Fruit fly (Drosophila melanogaster): ENCODE measurements around the gene CG6005.
A peak's percentile ranks its signal among the peaks of the same experiment; 100 is the strongest.

Gene CG6005

DNA sequence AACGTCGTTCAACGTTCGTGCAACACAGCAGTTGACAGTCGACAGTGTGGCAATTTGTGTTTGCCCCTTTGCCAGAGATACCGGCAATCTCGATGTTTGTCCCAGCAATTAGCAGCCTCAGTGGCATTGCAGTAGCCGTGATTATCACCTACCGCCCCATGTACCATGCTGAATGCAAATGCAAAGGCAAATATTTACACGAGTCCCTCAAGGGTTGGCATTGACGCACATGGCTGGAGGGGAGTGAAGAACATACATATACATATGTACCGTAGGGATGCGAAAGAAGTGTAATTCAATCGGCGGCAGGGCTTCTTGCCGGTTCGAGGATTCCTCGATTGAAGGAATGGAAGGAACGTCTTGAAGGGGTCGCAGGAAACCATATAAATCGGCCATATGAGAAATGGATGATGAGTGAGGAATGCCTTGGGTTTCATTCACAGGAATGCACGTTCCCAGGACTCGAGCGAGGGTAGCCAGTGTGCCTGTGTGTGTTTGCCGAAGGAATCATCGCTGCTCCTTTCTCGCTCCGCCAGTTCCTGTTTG, 23.9 kb downstream of the CG6005 start:
- TF ChIP-seq fkh (GFP tag; optimal IDR thresholded peaks at IDR 0.05) (peak; percentile 69), Eip78C (GFP tag) (peak; percentile 71), CG9139 (GFP tag; optimal IDR thresholded peaks at IDR 0.05) (peak; percentile 30), CG10669 (GFP tag; optimal IDR thresholded peaks at IDR 0.05) (no peak), ss (GFP tag; optimal IDR thresholded peaks at IDR 0.05) (peak in 1 of 2 experiments; percentile 43), svp (GFP tag) (peak; percentile 62), CG10631 (GFP tag; optimal IDR thresholded peaks at IDR 0.05) (no peak)

DNA sequence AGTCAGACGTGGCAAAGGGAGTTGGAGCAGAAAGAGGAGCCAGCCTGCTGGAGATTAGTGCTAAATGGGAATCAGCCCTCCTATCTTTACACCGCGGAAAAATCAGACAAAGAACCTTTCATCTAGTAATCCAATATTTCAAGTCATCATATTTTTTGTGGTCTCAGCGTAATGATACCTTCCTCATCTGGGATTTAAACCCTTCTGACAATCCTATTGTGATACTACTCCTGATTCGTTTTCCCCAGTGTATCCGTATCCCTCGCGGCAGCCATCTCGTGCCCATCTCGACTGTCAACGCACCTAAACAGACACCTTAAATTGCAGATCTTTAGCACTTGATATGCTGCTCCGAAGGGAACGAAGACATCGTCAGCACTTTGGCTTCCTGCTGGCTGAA, 25.5 kb downstream of the CG6005 start:
- TF ChIP-seq dac (GFP tag; optimal IDR thresholded peaks at IDR 0.05) (no peak), achi (GFP tag; optimal IDR thresholded peaks at IDR 0.05) (peak; percentile 47), salr (GFP tag; optimal IDR thresholded peaks at IDR 0.05) (peak; percentile 32 to 35), CG4318 (GFP tag; optimal IDR thresholded peaks at IDR 0.05) (peak; percentile 38), CG10631 (GFP tag; optimal IDR thresholded peaks at IDR 0.05) (peak; percentile 50), CG3032 (tag; optimal IDR thresholded peaks at IDR 0.05) (peak; percentile 65), CG6854 (GFP tag; optimal IDR thresholded peaks at IDR 0.05) (no peak), Ets96B (tag; optimal IDR thresholded peaks at IDR 0.05) (peak; percentile 68), CG3919 (GFP tag; optimal IDR thresholded peaks at IDR 0.05) (peak; percentile 77), CG11902 (GFP tag; optimal IDR thresholded peaks at IDR 0.05) (peak; percentile 27), Eip78C (GFP tag) (peak; percentile 79), CG7368 (GFP tag; optimal IDR thresholded peaks at IDR 0.05) (peak; percentile 27), dsx (GFP tag; optimal IDR thresholded peaks at IDR 0.05; ENCODE audit: poor library complexity, severe bottlenecking) (peak; percentile 50), Smox (GFP tag; optimal IDR thresholded peaks at IDR 0.05) (no peak), net (GFP tag; optimal IDR thresholded peaks at IDR 0.05) (peak; percentile 6), CG6163 (GFP tag; IDR thresholded peaks at IDR 0.05) (peak; percentile 77), Blimp-1 (GFP tag; optimal IDR thresholded peaks at IDR 0.05) (no peak), fd59A (GFP tag; optimal IDR thresholded peaks at IDR 0.05) (peak; percentile 47), CG6808 (GFP tag; optimal IDR thresholded peaks at IDR 0.05) (peak; percentile 31), esn (GFP tag; optimal IDR thresholded peaks at IDR 0.05) (no peak), CG11762 (GFP tag; optimal IDR thresholded peaks at IDR 0.05; ENCODE audit: insufficient read depth) (peak; percentile 40), CG11294 (GFP tag; IDR thresholded peaks at IDR 0.05) (no peak), pdm3 (GFP tag; optimal IDR thresholded peaks at IDR 0.05) (peak; percentile 36), CG1621 (tag; optimal IDR thresholded peaks at IDR 0.05) (peak; percentile 18), Met (GFP tag; optimal IDR thresholded peaks at IDR 0.05) (no peak), spab (GFP tag; optimal IDR thresholded peaks at IDR 0.05) (peak; percentile 52), Gug (GFP tag; IDR thresholded peaks at IDR 0.05) (peak; percentile 50), CG8319 (GFP tag; optimal IDR thresholded peaks at IDR 0.05) (peak; percentile 4), acj6 (GFP tag; optimal IDR thresholded peaks at IDR 0.05) (peak; percentile 38), CG31627 (GFP tag; optimal IDR thresholded peaks at IDR 0.05) (peak; percentile 6), CG8119 (GFP tag; IDR thresholded peaks at IDR 0.05) (0 out of 3 replicates have a peak, but pooled peaks have one; percentile 25), CG10669 (GFP tag; optimal IDR thresholded peaks at IDR 0.05) (peak; percentile 47), CG6276 (GFP tag; optimal IDR thresholded peaks at IDR 0.05) (no peak), fd85E (GFP tag; optimal IDR thresholded peaks at IDR 0.05) (no peak), CG32006 (GFP tag; optimal IDR thresholded peaks at IDR 0.05) (peak; percentile 54), OdsH (GFP tag; optimal IDR thresholded peaks at IDR 0.05) (peak; percentile 35), Sox14 (GFP tag; optimal IDR thresholded peaks at IDR 0.05) (peak; percentile 53)
